Worm (Caenorhabditis elegans) whole organism, L3 larva: ENCODE results near the gene ZK930.4.

Experiments used
- R02D3.7 ChIP-seq: fragments of 150-350 bp; optimal IDR thresholded peaks from 2 replicates; lab custom pipeline; 2014; ENCODE audit warnings: missing biosample characterization, missing genetic modification characterization
- ama-1 ChIP-seq: fragments of 150-350 bp; optimal IDR thresholded peaks from 2 replicates; lab custom pipeline; 2018
- fkh-10 ChIP-seq: sonication (generic microtip); optimal IDR thresholded peaks from 2 replicates; lab custom pipeline; 2017; ENCODE audit warnings: missing biosample characterization, missing genetic modification reagents, missing genetic modification characterization
- mdl-1 ChIP-seq: fragments of 150-350 bp; optimal IDR thresholded peaks from 2 replicates; lab custom pipeline; 2014; ENCODE audit warnings: missing biosample characterization, missing genetic modification characterization
- nhr-12 ChIP-seq: fragments of 150-350 bp; optimal IDR thresholded peaks from 2 replicates; lab custom pipeline; 2014; ENCODE audit warnings: missing biosample characterization, missing genetic modification characterization
- nhr-25 ChIP-seq: sonication (generic microtip); optimal IDR thresholded peaks from 2 replicates; lab custom pipeline; 2017; ENCODE audit warnings: missing biosample characterization, missing genetic modification characterization
- nhr-28 ChIP-seq: fragments of 150-350 bp; optimal IDR thresholded peaks from 2 replicates; lab custom pipeline; 2014; ENCODE audit warnings: missing biosample characterization, missing genetic modification characterization
- nhr-76 ChIP-seq: fragments of 150-350 bp; sonication (generic microtip); optimal IDR thresholded peaks from 5 replicates; lab custom pipeline; 2014; ENCODE audit warnings: missing biosample characterization, missing genetic modification characterization
- pqm-1 ChIP-seq: fragments of 150-350 bp; optimal IDR thresholded peaks from 2 replicates; lab custom pipeline; 2017; ENCODE audit warnings: missing biosample characterization, missing genetic modification characterization, inconsistent platforms
- skn-1 ChIP-seq: fragments of 150-350 bp; optimal IDR thresholded peaks from 2 replicates; lab custom pipeline; 2014; ENCODE audit warnings: missing biosample characterization, missing genetic modification characterization

DNA sequence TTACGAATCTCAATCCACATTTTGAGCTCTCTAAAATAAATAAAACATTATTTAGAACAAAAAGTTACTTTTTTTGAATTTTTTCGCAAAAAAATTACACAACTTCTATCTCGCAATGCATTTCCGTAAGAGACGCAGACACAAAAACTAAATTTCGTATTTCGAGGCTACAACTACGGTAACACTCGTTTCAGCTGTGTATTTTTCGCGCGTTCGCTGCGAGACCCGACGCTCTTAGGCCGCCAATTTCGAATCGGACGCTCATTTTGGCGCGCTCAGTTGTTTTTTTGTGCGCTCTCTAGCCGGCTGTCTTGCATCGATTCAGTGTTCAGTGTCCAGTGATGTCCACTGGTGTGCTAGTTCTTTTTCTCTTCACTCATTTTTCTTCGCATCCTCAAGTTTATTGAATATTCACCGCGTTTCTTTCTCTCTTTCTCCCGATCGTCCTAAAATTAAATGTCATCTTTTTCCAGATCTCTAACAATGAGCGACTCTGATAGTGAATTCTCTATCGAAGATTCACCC lies 31.6 kb upstream of the ZK930.4 start, which contains the start of the genes npp-3 and top-2:
- TF ChIP-seq fkh-10 (GFP tag; lab: Kevin White, UChicago) (peak; percentile 91), ama-1 (peak; percentile 75), pqm-1 (tag; lab: Kevin White, UChicago) (peak; percentile 57), nhr-28 (no peak), mdl-1 (tag; lab: Kevin White, UChicago) (no peak), nhr-12 (tag; lab: Kevin White, UChicago) (no peak), R02D3.7 (tag; lab: Kevin White, UChicago) (peak; percentile 93), nhr-76 (tag; lab: Kevin White, UChicago) (no peak), nhr-25 (tag; lab: Kevin White, UChicago) (peak; percentile 97), skn-1 (tag; lab: Kevin White, UChicago) (peak; percentile 93)
